Worm (Caenorhabditis elegans) whole organism, L3 larva: Measurements from ENCODE around the gene Y75B8A.19.

Source experiments
- nfya-1 ChIP-seq: sonication (generic microtip); optimal IDR thresholded peaks from 2 replicates; lab custom pipeline; 2017; ENCODE audit warnings: missing genetic modification characterization, mild to moderate bottlenecking, missing compliant biosample characterization, antibody characterized with exemption, moderate library complexity; ENCODE audit not compliant: insufficient read depth
- snpc-4 ChIP-seq: fragments of 150-350 bp; optimal IDR thresholded peaks from 2 replicates; lab custom pipeline; 2014; ENCODE audit warnings: missing biosample characterization, missing genetic modification characterization
- ztf-11 ChIP-seq: fragments of 150-350 bp; optimal IDR thresholded peaks from 2 replicates; lab custom pipeline; 2014; ENCODE audit warnings: missing biosample characterization, missing genetic modification characterization

ce11 chrIII:12195991-12196390 lies 30.4 kb upstream of the Y75B8A.19 start:
- no peak for TF ChIP-seq nfya-1 (tag; lab: Kevin White, UChicago)
- TF ChIP-seq ztf-11 (tag; lab: Kevin White, UChicago) = no peak
- no peak for TF ChIP-seq snpc-4 (tag; lab: Kevin White, UChicago)
